Worm (Caenorhabditis elegans) whole organism, late embryonic: Measurements from ENCODE around the gene T26H5.8.

ENCODE experiments used
- C38D4.7 ChIP-seq: fragments of 200-800 bp; sonication (Bioruptor generic); optimal IDR thresholded peaks from 2 replicates; lab custom pipeline; 2018; ENCODE audit warnings: mild to moderate bottlenecking, missing genetic modification characterization, moderate library complexity, missing compliant biosample characterization
- Y22D7AL.16 ChIP-seq: sonication (generic microtip); optimal IDR thresholded peaks from 2 replicates; lab custom pipeline; 2016; ENCODE audit warnings: missing genetic modification characterization, missing compliant biosample characterization
- ets-4 ChIP-seq: sonication (generic microtip); optimal IDR thresholded peaks from 2 replicates; lab custom pipeline; 2016; ENCODE audit warnings: missing genetic modification characterization, missing compliant biosample characterization
- fax-1 ChIP-seq: sonication (generic microtip); optimal IDR thresholded peaks from 2 replicates; lab custom pipeline; 2016; ENCODE audit warnings: missing genotype, missing genetic modification characterization, missing compliant biosample characterization
- nhr-11 ChIP-seq: fragments of 150-350 bp; optimal IDR thresholded peaks from 2 replicates; lab custom pipeline; 2014; ENCODE audit warnings: missing biosample characterization, missing genetic modification characterization
- pha-4 ChIP-seq: fragments of 150-350 bp; optimal IDR thresholded peaks from 2 replicates; lab custom pipeline; 2018; ENCODE audit warnings: missing biosample characterization, missing genetic modification reagents, missing genetic modification characterization
- rnt-1 ChIP-seq: sonication (generic microtip); optimal IDR thresholded peaks from 2 replicates; lab custom pipeline; 2016; ENCODE audit warnings: missing genetic modification characterization, missing compliant biosample characterization

ce11 chrV:15459088-15459487 lies 26.6 kb upstream of the T26H5.8 start, which contains the start of gene str-71:
- TF ChIP-seq rnt-1 (no peak), nhr-11 (no peak), pha-4 (tag; lab: Kevin White, UChicago) (no peak), ets-4 (no peak), fax-1 (no peak), Y22D7AL.16 (no peak), C38D4.7 (GFP tag; lab: Kevin White, UChicago) (no peak)
